Fruit fly (Drosophila melanogaster): Measurements from ENCODE around the gene CG43233.

Gene CG43233

dm6 chr2L:20473285-20473684 is at the start of gene CG43233:
TSS of gene CG43233 (minus strand) at chr2L:20473385.
- TF ChIP-seq Crg-1 (GFP tag; optimal IDR thresholded peaks at IDR 0.05) (no peak), CG5204 (GFP tag; optimal IDR thresholded peaks at IDR 0.05) (no peak), CG7045 (GFP tag; optimal IDR thresholded peaks at IDR 0.05) (no peak), CG12768 (GFP tag; optimal IDR thresholded peaks at IDR 0.05) (no peak)

dm6 chr2L:20494423-20495052 is 21.4 kb upstream of the CG43233 start, which contains the start of gene CG34007:
TSS of gene CG34007 (plus strand) at chr2L:20495030.
- TF ChIP-seq toe (GFP tag; optimal IDR thresholded peaks at IDR 0.05): no peak
- TF ChIP-seq CG12768 (GFP tag; optimal IDR thresholded peaks at IDR 0.05): no peak
- TF ChIP-seq CG7101 (tag; optimal IDR thresholded peaks at IDR 0.05): peak; percentile 15
- TF ChIP-seq bab1 (GFP tag; optimal IDR thresholded peaks at IDR 0.05): peak; percentile 14
- TF ChIP-seq pad (GFP tag; optimal IDR thresholded peaks at IDR 0.05): peak; percentile 73
- no peak for TF ChIP-seq CG5204 (GFP tag; optimal IDR thresholded peaks at IDR 0.05)
- TF ChIP-seq CG11617 (GFP tag; optimal IDR thresholded peaks at IDR 0.05): no peak

dm6 chr2L:20488128-20488527 is 14.9 kb upstream of the CG43233 start:
- TF ChIP-seq Crg-1 (GFP tag; optimal IDR thresholded peaks at IDR 0.05): no peak
- no peak for TF ChIP-seq CG33017 (tag; optimal IDR thresholded peaks at IDR 0.05)

- TF ChIP-seq ovo (GFP tag; optimal IDR thresholded peaks at IDR 0.05) (no peak), pad (GFP tag; optimal IDR thresholded peaks at IDR 0.05) (no peak), CG5204 (GFP tag; optimal IDR thresholded peaks at IDR 0.05) (no peak), CG12768 (GFP tag; optimal IDR thresholded peaks at IDR 0.05) (no peak), CG14711 (tag; optimal IDR thresholded peaks at IDR 0.05) (no peak)
Measured at dm6 chr2L:20487723-20488122, 14.5 kb upstream of the CG43233 start.

dm6 chr2L:20486752-20487141 is 13.6 kb upstream of the CG43233 start:
- TF ChIP-seq CG1620 (GFP tag; optimal IDR thresholded peaks at IDR 0.05) (no peak), CG5204 (GFP tag; optimal IDR thresholded peaks at IDR 0.05) (no peak), cic (GFP tag; optimal IDR thresholded peaks at IDR 0.05) (no peak), pad (GFP tag; optimal IDR thresholded peaks at IDR 0.05) (no peak), Crg-1 (GFP tag; optimal IDR thresholded peaks at IDR 0.05) (no peak), toe (GFP tag; optimal IDR thresholded peaks at IDR 0.05) (no peak), bab1 (GFP tag; optimal IDR thresholded peaks at IDR 0.05) (no peak)

- TF ChIP-seq CG12768 (GFP tag; optimal IDR thresholded peaks at IDR 0.05): no peak
- TF ChIP-seq kay (GFP tag; ENCODE audit: borderline replicate concordance): no peak
- no peak for TF ChIP-seq CG11617 (GFP tag; optimal IDR thresholded peaks at IDR 0.05)
- TF ChIP-seq CG33017 (tag; optimal IDR thresholded peaks at IDR 0.05): no peak
- no peak for TF ChIP-seq cnc (optimal IDR thresholded peaks at IDR 0.05)
- no peak for TF ChIP-seq CG7101 (tag; optimal IDR thresholded peaks at IDR 0.05)
- TF ChIP-seq pad (GFP tag; optimal IDR thresholded peaks at IDR 0.05): no peak
- TF ChIP-seq cic (GFP tag; optimal IDR thresholded peaks at IDR 0.05): no peak
Measured at dm6 chr2L:20486050-20486751, 13.0 kb upstream of the CG43233 start.

- TF ChIP-seq CG11617 (GFP tag; optimal IDR thresholded peaks at IDR 0.05) (no peak), Crg-1 (GFP tag; optimal IDR thresholded peaks at IDR 0.05) (no peak), CG33017 (tag; optimal IDR thresholded peaks at IDR 0.05) (no peak), CG7101 (tag; optimal IDR thresholded peaks at IDR 0.05) (no peak), bab1 (GFP tag; optimal IDR thresholded peaks at IDR 0.05) (no peak), CG12768 (GFP tag; optimal IDR thresholded peaks at IDR 0.05) (no peak), CG5204 (GFP tag; optimal IDR thresholded peaks at IDR 0.05) (no peak), pad (GFP tag; optimal IDR thresholded peaks at IDR 0.05) (no peak), kay (GFP tag; ENCODE audit: borderline replicate concordance) (no peak), tj (GFP tag; optimal IDR thresholded peaks at IDR 0.05) (no peak), toe (GFP tag; optimal IDR thresholded peaks at IDR 0.05) (no peak), Mnt (GFP tag; optimal IDR thresholded peaks at IDR 0.05) (no peak), Clk (GFP tag; optimal IDR thresholded peaks at IDR 0.05) (no peak), cnc (optimal IDR thresholded peaks at IDR 0.05) (no peak), CG14711 (tag; optimal IDR thresholded peaks at IDR 0.05) (no peak), cic (GFP tag; optimal IDR thresholded peaks at IDR 0.05) (no peak), ovo (GFP tag; optimal IDR thresholded peaks at IDR 0.05) (no peak), CG1620 (GFP tag; optimal IDR thresholded peaks at IDR 0.05) (no peak)
Measured at dm6 chr2L:20483603-20484002, 10.4 kb upstream of the CG43233 start.

Measured in whole organism, adult.